Worm (Caenorhabditis elegans): ENCODE measurements around the gene R02D5.24.

DNA sequence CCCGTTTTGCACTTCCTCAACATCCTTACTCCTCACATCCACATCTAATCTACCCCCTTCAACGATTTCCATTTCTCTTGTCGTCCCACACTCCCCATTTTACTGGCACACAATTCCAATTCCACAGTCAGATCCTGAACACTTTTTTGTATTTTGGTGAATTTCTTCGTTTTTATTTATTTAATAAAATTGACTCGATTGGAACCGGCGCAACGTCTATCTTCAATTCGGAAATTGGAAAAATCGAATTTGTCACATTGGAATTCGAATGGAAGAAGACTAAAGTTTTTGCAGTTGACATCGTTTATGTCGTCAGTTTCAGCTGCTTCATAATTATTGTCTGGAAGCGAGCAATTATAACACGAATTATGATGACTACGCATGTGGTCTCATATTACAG lies 26.1 kb downstream of the R02D5.24 start:
- TF ChIP-seq Y79H2A.3 (GFP tag; conservative IDR thresholded peaks at IDR 0.05) (no peak), K12H6.12 (tag; optimal IDR thresholded peaks at IDR 0.05) (no peak), ama-1 (optimal IDR thresholded peaks at IDR 0.05) (no peak), ama-1 (GFP tag; optimal IDR thresholded peaks at IDR 0.05) (no peak), lin-26 (GFP tag; IDR thresholded peaks at IDR 0.05) (no peak), sdz-38 (tag; optimal IDR thresholded peaks at IDR 0.05) (no peak), pha-4 (tag; optimal IDR thresholded peaks at IDR 0.05) (no peak), attf-6 (GFP tag; IDR thresholded peaks at IDR 0.05) (no peak), unc-130 (GFP tag; optimal IDR thresholded peaks at IDR 0.05) (no peak), dpff-1 (tag; optimal IDR thresholded peaks at IDR 0.05) (no peak), tlf-1 (GFP tag; optimal IDR thresholded peaks at IDR 0.05) (no peak), athp-1 (tag; optimal IDR thresholded peaks at IDR 0.05) (no peak), him-1 (tag; optimal IDR thresholded peaks at IDR 0.05) (no peak), ceh-27 (GFP tag; optimal IDR thresholded peaks at IDR 0.05) (no peak)
